Worm (Caenorhabditis elegans) whole organism, young adult: ENCODE data around the gene srbc-21.

ENCODE experiments used
- B0019.2 ChIP-seq: fragments of 200-800 bp; sonication (Bioruptor generic); conservative IDR thresholded peaks from 2 replicates; pipeline ENCODE4 v1.3.6; 2022; ENCODE audit warnings: missing genetic modification reagents, missing genetic modification characterization, missing compliant biosample characterization
- B0261.1 ChIP-seq: sonication (generic microtip); optimal IDR thresholded peaks from 2 replicates; lab custom pipeline; 2016; ENCODE audit warnings: mild to moderate bottlenecking, missing genetic modification characterization, moderate library complexity, missing compliant biosample characterization
- B0336.3 ChIP-seq: fragments of 200-800 bp; sonication (Bioruptor generic); IDR thresholded peaks from 2 replicates; pipeline ENCODE4 v1.3.6; 2022; ENCODE audit warnings: missing genetic modification characterization, missing compliant biosample characterization
- F39B2.1 ChIP-seq: fragments of 200-800 bp; sonication (Bioruptor generic); IDR thresholded peaks from 2 replicates; pipeline ENCODE4 v1.3.6; 2022; ENCODE audit warnings: missing genetic modification reagents, missing genetic modification characterization, missing compliant biosample characterization
- T07F8.4 ChIP-seq: sonication (generic microtip); optimal IDR thresholded peaks from 2 replicates; lab custom pipeline; 2016; ENCODE audit warnings: mild to moderate bottlenecking, missing genetic modification characterization, moderate library complexity, missing compliant biosample characterization
- T26A5.8 ChIP-seq: sonication (generic microtip); optimal IDR thresholded peaks from 2 replicates; lab custom pipeline; 2016; ENCODE audit warnings: missing genetic modification characterization, missing compliant biosample characterization
- Y67H2A.10 ChIP-seq: fragments of 200-800 bp; sonication (Bioruptor generic); conservative IDR thresholded peaks from 2 replicates; pipeline ENCODE4 v1.3.6; 2022; ENCODE audit warnings: missing genetic modification reagents, missing genetic modification characterization, missing compliant biosample characterization
- Y95B8A.8 ChIP-seq: fragments of 200-800 bp; sonication (Bioruptor generic); IDR thresholded peaks from 2 replicates; pipeline ENCODE4 v1.3.6; 2022; ENCODE audit warnings: missing genetic modification reagents, missing genetic modification characterization, missing compliant biosample characterization
- ZK185.1 ChIP-seq: sonication (generic microtip); optimal IDR thresholded peaks from 2 replicates; lab custom pipeline; 2016; ENCODE audit warnings: mild to moderate bottlenecking, missing genetic modification characterization, missing compliant biosample characterization; ENCODE audit not compliant: poor library complexity, severe bottlenecking
- aptf-3 ChIP-seq: fragments of 200-800 bp; sonication (Bioruptor generic); IDR thresholded peaks from 2 replicates; pipeline ENCODE4 v1.3.6; 2022; ENCODE audit warnings: missing genetic modification characterization, missing compliant biosample characterization
- atf-7 ChIP-seq: sonication (generic microtip); optimal IDR thresholded peaks from 2 replicates; lab custom pipeline; 2017; ENCODE audit warnings: mild to moderate bottlenecking, missing genetic modification characterization, missing compliant biosample characterization
- athp-1 ChIP-seq: sonication (generic microtip); optimal IDR thresholded peaks from 2 replicates; lab custom pipeline; 2017; ENCODE audit warnings: mild to moderate bottlenecking, missing genetic modification characterization, missing compliant biosample characterization
- attf-3 ChIP-seq: fragments of 200-800 bp; sonication (Bioruptor generic); conservative IDR thresholded peaks from 2 replicates; pipeline ENCODE4 v1.3.6; 2022; ENCODE audit warnings: missing genetic modification reagents, missing genetic modification characterization, missing compliant biosample characterization
- attf-5 ChIP-seq: fragments of 200-800 bp; sonication (Bioruptor generic); optimal IDR thresholded peaks from 2 replicates; lab custom pipeline; 2018; ENCODE audit warnings: mild to moderate bottlenecking, missing genetic modification characterization, missing compliant biosample characterization
- attf-6 ChIP-seq: fragments of 200-800 bp; sonication (Bioruptor generic); IDR thresholded peaks from 2 replicates; pipeline ENCODE4 v1.3.6; 2022; ENCODE audit warnings: missing genetic modification reagents, missing genetic modification characterization, missing compliant biosample characterization
- ceh-100 ChIP-seq: fragments of 200-800 bp; sonication (Bioruptor generic); IDR thresholded peaks from 2 replicates; pipeline ENCODE4 v1.3.6; 2022; ENCODE audit warnings: missing genetic modification reagents, missing genetic modification characterization, missing compliant biosample characterization
- ceh-40 ChIP-seq: fragments of 200-800 bp; sonication (Bioruptor generic); IDR thresholded peaks from 2 replicates; pipeline ENCODE4 v1.3.6; 2022; ENCODE audit warnings: missing genetic modification characterization, missing compliant biosample characterization
- ceh-58 ChIP-seq: fragments of 200-800 bp; sonication (Bioruptor generic); IDR thresholded peaks from 2 replicates; pipeline ENCODE4 v1.3.6; 2022; ENCODE audit warnings: missing genetic modification characterization, missing compliant biosample characterization
- ceh-79 ChIP-seq: sonication (generic microtip); optimal IDR thresholded peaks from 2 replicates; lab custom pipeline; 2017; ENCODE audit warnings: mild to moderate bottlenecking, missing genetic modification characterization, missing compliant biosample characterization
- ceh-91 ChIP-seq: fragments of 200-800 bp; sonication (Bioruptor generic); IDR thresholded peaks from 2 replicates; pipeline ENCODE4 v1.3.6; 2022; ENCODE audit warnings: missing genetic modification reagents, missing genetic modification characterization, missing compliant biosample characterization
- chd-7 ChIP-seq: sonication (generic microtip); optimal IDR thresholded peaks from 2 replicates; lab custom pipeline; 2016; ENCODE audit warnings: mild to moderate bottlenecking, missing genetic modification characterization, moderate library complexity, missing compliant biosample characterization
- dpff-1 ChIP-seq: sonication (generic microtip); optimal IDR thresholded peaks from 2 replicates; lab custom pipeline; 2017; ENCODE audit warnings: mild to moderate bottlenecking, missing genetic modification characterization, missing compliant biosample characterization
- efl-1 ChIP-seq: fragments of 150-350 bp; optimal IDR thresholded peaks from 2 replicates; lab custom pipeline; 2014; ENCODE audit warnings: missing biosample characterization, missing genetic modification reagents, missing genetic modification characterization
- hmg-1.2 ChIP-seq: fragments of 200-800 bp; sonication (Bioruptor generic); IDR thresholded peaks from 2 replicates; pipeline ENCODE4 v1.3.6; 2022; ENCODE audit warnings: missing genetic modification reagents, missing genetic modification characterization, missing compliant biosample characterization
- hsf-1 ChIP-seq: fragments of 200-800 bp; sonication (Bioruptor generic); IDR thresholded peaks from 2 replicates; pipeline ENCODE4 v1.3.6; 2022; ENCODE audit warnings: missing genetic modification reagents, missing genetic modification characterization, missing compliant biosample characterization
- lin-40 ChIP-seq: sonication (generic microtip); optimal IDR thresholded peaks from 2 replicates; lab custom pipeline; 2016; ENCODE audit warnings: missing genetic modification characterization, mild to moderate bottlenecking, missing compliant biosample characterization, missing genotype, missing genetic modification reagents
- madf-10 ChIP-seq: sonication (generic microtip); optimal IDR thresholded peaks from 2 replicates; lab custom pipeline; 2016; ENCODE audit warnings: mild to moderate bottlenecking, missing genetic modification characterization, missing compliant biosample characterization
- madf-8 ChIP-seq: fragments of 200-800 bp; sonication (Bioruptor generic); conservative IDR thresholded peaks from 2 replicates; pipeline ENCODE4 v1.3.6; 2022; ENCODE audit warnings: missing genetic modification reagents, missing genetic modification characterization, missing compliant biosample characterization
- mcd-1 ChIP-seq: fragments of 200-800 bp; sonication (Bioruptor generic); IDR thresholded peaks from 2 replicates; pipeline ENCODE4 v1.3.6; 2022; ENCODE audit warnings: missing genetic modification reagents, missing genetic modification characterization, missing compliant biosample characterization
- nfya-1 ChIP-seq: sonication (generic microtip); optimal IDR thresholded peaks from 2 replicates; lab custom pipeline; 2017; ENCODE audit warnings: antibody characterized with exemption, missing compliant biosample characterization, missing genetic modification characterization, borderline replicate concordance; ENCODE audit not compliant: insufficient read depth
- nhr-179 ChIP-seq: sonication (generic microtip); optimal IDR thresholded peaks from 2 replicates; lab custom pipeline; 2016; ENCODE audit warnings: mild to moderate bottlenecking, missing genetic modification characterization, missing compliant biosample characterization
- nhr-80 ChIP-seq: sonication (generic microtip); optimal IDR thresholded peaks from 2 replicates; lab custom pipeline; 2016; ENCODE audit warnings: missing genetic modification characterization, missing compliant biosample characterization
- repo-1 ChIP-seq: sonication (generic microtip); optimal IDR thresholded peaks from 2 replicates; lab custom pipeline; 2017; ENCODE audit warnings: mild to moderate bottlenecking, missing genetic modification characterization, missing compliant biosample characterization
- rpc-1 ChIP-seq, 2 experiments: fragments of 150-350 bp in 1 of 2; sonication (generic microtip) in 1 of 2; optimal IDR thresholded peaks; 2 replicates each; lab custom pipeline; 2014 to 2018; ENCODE audit warnings: missing biosample characterization in 1 of 2, missing genetic modification characterization in 1 of 2, missing genetic modification reagents in 1 of 2, missing genotype in 1 of 2
- snpc-1.1 ChIP-seq: sonication (generic microtip); optimal IDR thresholded peaks from 2 replicates; lab custom pipeline; 2017; ENCODE audit warnings: missing genetic modification characterization, mild to moderate bottlenecking, missing compliant biosample characterization, antibody characterized with exemption, moderate library complexity, missing genotype, missing genetic modification reagents; ENCODE audit not compliant: insufficient read depth
- snpc-1.3 ChIP-seq: sonication (generic microtip); optimal IDR thresholded peaks from 2 replicates; lab custom pipeline; 2017; ENCODE audit warnings: missing genetic modification characterization, mild to moderate bottlenecking, missing compliant biosample characterization, antibody characterized with exemption, moderate library complexity, missing genotype, missing genetic modification reagents; ENCODE audit not compliant: insufficient read depth
- tbx-9 ChIP-seq: sonication (generic microtip); optimal IDR thresholded peaks from 2 replicates; lab custom pipeline; 2016; ENCODE audit warnings: borderline replicate concordance, missing genetic modification characterization, inconsistent platforms, missing compliant biosample characterization
- zim-3 ChIP-seq: sonication (generic microtip); optimal IDR thresholded peaks from 2 replicates; lab custom pipeline; 2017; ENCODE audit warnings: mild to moderate bottlenecking, missing genetic modification characterization, moderate library complexity, missing compliant biosample characterization
- ztf-22 ChIP-seq: fragments of 200-800 bp; sonication (Bioruptor generic); optimal IDR thresholded peaks from 2 replicates; lab custom pipeline; 2018; ENCODE audit warnings: mild to moderate bottlenecking, missing genetic modification characterization, moderate library complexity, missing compliant biosample characterization
- ztf-26 ChIP-seq: sonication (generic microtip); optimal IDR thresholded peaks from 2 replicates; lab custom pipeline; 2017; ENCODE audit warnings: missing genetic modification characterization, missing compliant biosample characterization
- ztf-28 ChIP-seq: fragments of 200-800 bp; sonication (Bioruptor generic); IDR thresholded peaks from 2 replicates; pipeline ENCODE4 v1.3.6; 2022; ENCODE audit warnings: missing genetic modification reagents, missing genetic modification characterization, missing compliant biosample characterization
- ztf-3 ChIP-seq: fragments of 200-800 bp; sonication (Bioruptor generic); optimal IDR thresholded peaks from 2 replicates; lab custom pipeline; 2018; ENCODE audit warnings: mild to moderate bottlenecking, missing genetic modification characterization, missing compliant biosample characterization

Gene srbc-21

ce11 chrV:2121910-2122362 is 33.4 kb upstream of the srbc-21 start, which contains the start of gene F22F7.8:
Gene F22F7.8, minus strand, starts transcription at chrV:2121960.
- no peak for TF ChIP-seq ztf-26 (tag; lab: Kevin White, UChicago)
- no peak for TF ChIP-seq hsf-1 (GFP tag; lab: Robert Waterston, UW)
- no peak for TF ChIP-seq B0019.2
- no peak for TF ChIP-seq repo-1
- TF ChIP-seq ZK185.1 (tag; lab: Kevin White, UChicago), result no peak
- TF ChIP-seq Y95B8A.8 (GFP tag; lab: Robert Waterston, UW), result no peak
- no peak for TF ChIP-seq chd-7

ce11 chrV:2122517-2122916 is 32.8 kb upstream of the srbc-21 start, which contains the start of gene F22F7.2:
Gene F22F7.2, plus strand, starts transcription at chrV:2122782.
- TF ChIP-seq rpc-1 (optimal IDR thresholded peaks at IDR 0.05; lab: Kevin White, UChicago) (no peak), rpc-1 (tag; optimal IDR thresholded peaks at IDR 0.05; lab: Kevin White, UChicago) (no peak), nfya-1 (tag; lab: Kevin White, UChicago) (no peak), nhr-80 (peak; percentile 2), attf-5 (GFP tag; lab: Kevin White, UChicago) (peak; percentile 3), nhr-179 (no peak), hmg-1.2 (peak; percentile 23; the same call in 1 of the 2 replicates), tbx-9 (tag; lab: Kevin White, UChicago) (no peak), ceh-91 (GFP tag; lab: Robert Waterston, UW) (no peak), dpff-1 (tag; lab: Kevin White, UChicago) (no peak), B0336.3 (GFP tag; lab: Robert Waterston, UW) (no peak), madf-10 (no peak), ztf-28 (GFP tag; lab: Robert Waterston, UW) (no peak), ceh-58 (no peak), T26A5.8 (tag; lab: Kevin White, UChicago) (no peak)

ce11 chrV:2123164-2123563 is 32.2 kb upstream of the srbc-21 start:
- TF ChIP-seq attf-3 (GFP tag; lab: Robert Waterston, UW), result no peak
- no peak for TF ChIP-seq F39B2.1 (GFP tag; lab: Robert Waterston, UW)
- TF ChIP-seq zim-3 (tag; lab: Kevin White, UChicago), result no peak
- TF ChIP-seq athp-1 (tag; lab: Kevin White, UChicago), result no peak
- TF ChIP-seq nhr-80, result peak; percentile 62
- TF ChIP-seq T07F8.4 (tag; lab: Kevin White, UChicago), result no peak

ce11 chrV:2126554-2126953 is 28.8 kb upstream of the srbc-21 start:
- no peak for TF ChIP-seq snpc-1.3 (tag; lab: Kevin White, UChicago)
- peak; percentile 34 for TF ChIP-seq madf-8
- TF ChIP-seq efl-1, result peak; percentile 25

- TF ChIP-seq lin-40 (peak; percentile 61), atf-7 (tag; lab: Kevin White, UChicago) (no peak), ceh-79 (tag; lab: Kevin White, UChicago) (no peak), snpc-1.1 (tag; lab: Kevin White, UChicago) (peak; percentile 42), ztf-22 (GFP tag; lab: Kevin White, UChicago) (no peak), efl-1 (peak; percentile 49), T26A5.8 (tag; lab: Kevin White, UChicago) (no peak), attf-3 (GFP tag; lab: Robert Waterston, UW) (no peak), attf-6 (no peak), B0261.1 (tag; lab: Kevin White, UChicago) (no peak), ceh-40 (GFP tag; lab: Robert Waterston, UW) (no peak), snpc-1.3 (tag; lab: Kevin White, UChicago) (no peak), ztf-3 (no peak), hsf-1 (GFP tag; lab: Robert Waterston, UW) (no peak), mcd-1 (peak; percentile 76), hmg-1.2 (no peak), ceh-100 (GFP tag; lab: Robert Waterston, UW) (no peak), aptf-3 (GFP tag; lab: Robert Waterston, UW) (no peak), Y67H2A.10 (no peak)
Measured at ce11 chrV:2126996-2127585, 28.2 kb upstream of the srbc-21 start, which contains the start of gene ldp-1. Gene ldp-1, plus strand, starts transcription at chrV:2127535.
